Fruit fly (Drosophila melanogaster): ENCODE results near the gene CG6149.

dm6 chr3L:11398484-11399088, 36.7 kb downstream of the CG6149 start:
- TF ChIP-seq insv (optimal IDR thresholded peaks at IDR 0.05) (no peak), Myc (optimal IDR thresholded peaks at IDR 0.05) (no peak)
